Worm (Caenorhabditis elegans): ENCODE data around the gene spig-4.

The spig-4 gene

DNA sequence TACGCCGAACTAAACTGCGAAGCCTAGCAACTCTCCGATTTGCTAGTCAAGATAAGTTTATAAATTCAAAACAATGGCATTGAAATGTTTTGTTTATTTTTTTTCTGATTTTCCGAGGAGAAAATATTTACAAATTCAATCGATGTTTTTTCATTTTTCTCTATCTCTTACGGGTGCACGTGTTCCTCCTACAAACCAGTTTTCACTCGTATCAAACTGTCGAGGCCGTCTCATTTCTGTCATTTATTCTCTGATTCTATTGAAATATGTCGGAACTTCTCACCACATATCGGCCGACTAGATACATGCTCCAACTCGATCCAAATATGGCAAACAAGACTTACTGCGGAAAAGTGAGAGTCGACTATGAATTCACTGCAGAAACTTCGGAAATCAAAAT lies 24.8 kb upstream of the spig-4 start, which contains the start of gene F47B8.8:
TSS of gene F47B8.8 (plus strand) at position 257 of the 400 bp plus-strand sequence.
- TF ChIP-seq ceh-9 (tag; optimal IDR thresholded peaks at IDR 0.05) (no peak), mec-3 (tag; optimal IDR thresholded peaks at IDR 0.05; ENCODE audit: borderline replicate concordance) (no peak), fkh-10 (GFP tag; optimal IDR thresholded peaks at IDR 0.05) (no peak), ceh-6 (GFP tag; optimal IDR thresholded peaks at IDR 0.05) (no peak)

DNA sequence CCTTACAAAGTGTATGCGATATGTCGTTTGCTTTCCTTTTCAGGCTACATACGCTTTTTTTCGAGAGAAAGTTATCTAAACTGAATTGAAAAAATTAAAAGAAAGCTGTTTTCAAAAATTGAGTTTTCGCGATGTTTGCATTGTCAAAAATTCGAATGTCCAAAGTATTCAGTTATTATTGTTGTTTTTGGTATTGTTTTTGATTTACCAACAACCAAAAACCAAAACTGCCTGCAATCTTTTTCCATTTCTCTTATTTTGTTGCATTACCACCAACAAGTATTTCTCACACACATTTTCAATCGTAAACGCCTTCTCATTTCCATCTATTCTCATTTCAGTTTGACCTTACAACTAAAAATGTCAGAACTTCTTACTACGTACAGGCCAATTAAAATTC lies 22.1 kb upstream of the spig-4 start, which contains the start of gene pepm-1:
TSS of gene pepm-1 (plus strand) at position 301 of the 400 bp plus-strand sequence.
- TF ChIP-seq ceh-30 (tag; optimal IDR thresholded peaks at IDR 0.05) (no peak), pha-4 (tag; optimal IDR thresholded peaks at IDR 0.05) (no peak), hlh-6 (tag; optimal IDR thresholded peaks at IDR 0.05) (no peak)

DNA sequence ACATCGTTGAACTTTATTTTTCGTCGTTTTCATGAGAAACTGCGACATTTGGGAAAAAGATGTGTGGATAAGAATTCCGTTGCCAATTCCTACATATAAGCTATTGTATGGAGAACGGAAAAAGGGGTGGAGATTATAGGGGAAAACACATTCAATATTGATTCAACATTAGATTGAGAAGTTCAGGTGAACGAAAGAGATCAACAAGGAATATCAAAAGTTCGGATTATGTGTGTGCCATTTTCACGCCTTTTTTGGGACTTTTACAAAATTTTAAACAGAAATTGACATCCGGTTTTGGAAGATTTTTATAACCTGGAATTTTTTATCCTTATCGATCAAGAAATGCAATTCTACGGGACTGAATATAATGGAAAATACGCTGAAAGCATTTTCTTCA lies 21.1 kb upstream of the spig-4 start, which contains the start of gene F47B8.5:
TSS of gene F47B8.5 (minus strand) at position 101 of the 400 bp plus-strand sequence.
- no peak for TF ChIP-seq fax-1 (tag; optimal IDR thresholded peaks at IDR 0.05)

DNA sequence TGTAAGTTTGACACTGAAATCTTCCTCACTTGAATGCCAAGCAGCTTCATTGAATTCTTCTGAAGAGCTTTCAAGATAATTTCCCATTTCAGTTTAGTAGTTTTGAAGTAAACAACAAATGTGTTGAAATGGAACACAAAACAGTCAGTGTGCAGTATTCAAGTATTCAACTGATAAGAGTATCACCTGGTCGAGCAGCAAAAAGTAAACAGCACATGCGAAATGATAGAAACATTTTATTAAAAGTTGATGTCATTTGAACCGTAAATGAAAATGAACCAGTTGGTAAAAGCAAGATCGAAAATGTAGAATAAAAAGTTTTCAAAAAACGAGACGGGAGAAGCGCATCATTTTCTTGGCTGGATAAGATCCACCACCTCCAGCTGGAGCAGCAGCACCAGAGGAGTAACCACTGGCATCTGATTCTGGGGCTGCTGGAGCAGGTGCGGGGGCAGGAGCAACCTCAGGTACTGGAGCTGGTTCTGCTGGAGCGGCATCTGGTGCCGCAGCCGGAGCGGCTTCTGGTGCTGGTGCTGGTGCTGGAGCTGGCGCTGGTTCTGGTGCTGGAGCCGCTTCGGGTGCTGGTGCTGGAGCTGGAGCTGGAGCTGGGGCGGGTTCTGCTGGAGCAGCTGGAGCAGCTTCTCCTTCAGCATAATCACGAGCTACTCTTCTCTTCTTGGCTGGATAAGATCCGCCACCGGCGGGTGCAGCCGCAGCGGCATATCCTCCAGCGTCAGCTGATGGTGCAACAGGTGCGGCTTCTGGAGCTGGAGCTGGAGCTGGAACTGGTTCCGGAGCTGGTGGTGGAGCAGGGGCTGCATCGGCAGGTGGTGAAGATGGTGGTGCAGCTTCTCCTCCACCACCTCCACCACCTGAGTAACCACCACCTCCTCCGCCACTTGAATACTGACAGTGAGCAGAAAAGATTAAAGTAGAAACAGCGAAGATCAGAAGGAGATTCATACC lies 18.1 kb upstream of the spig-4 start, which contains the start of the genes F47B8.4 and F47B8.18:
TSS of gene F47B8.4 (minus strand) at position 172 of the 966 bp plus-strand sequence.
TSS of gene F47B8.18 (minus strand) at position 963 of the 966 bp plus-strand sequence.
- TF ChIP-seq tbx-2 (tag; optimal IDR thresholded peaks at IDR 0.05), result no peak
- peak; percentile 42 for TF ChIP-seq elt-4 (tag; optimal IDR thresholded peaks at IDR 0.05)
- peak; percentile 4 for TF ChIP-seq pag-3 (tag; optimal IDR thresholded peaks at IDR 0.05; ENCODE audit: borderline replicate concordance)
- no peak for TF ChIP-seq ceh-30 (tag; optimal IDR thresholded peaks at IDR 0.05)

DNA sequence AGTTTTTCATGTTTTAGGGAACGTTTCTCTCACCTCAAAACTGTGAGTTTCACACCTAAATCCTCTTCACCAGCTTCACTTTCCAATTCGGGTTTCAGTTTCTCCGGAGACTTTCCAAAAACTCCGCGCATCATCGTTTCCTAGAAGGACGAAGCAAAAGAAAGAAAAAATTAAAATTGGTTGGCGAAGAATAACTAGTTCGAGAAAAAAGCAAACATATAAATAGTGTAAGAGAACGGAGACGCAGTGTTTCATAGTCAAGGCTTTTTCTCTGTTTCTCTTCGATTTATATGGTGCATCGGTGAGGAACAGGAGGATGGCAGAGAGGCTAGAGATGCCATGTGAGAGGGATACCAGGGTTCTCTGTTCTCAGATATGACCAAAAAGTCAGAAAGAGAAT lies 16.1 kb upstream of the spig-4 start, which contains the start of gene F47B8.3:
TSS of gene F47B8.3 (minus strand) at position 261 of the 400 bp plus-strand sequence.
- no peak for TF ChIP-seq hlh-15 (tag; optimal IDR thresholded peaks at IDR 0.05)
- TF ChIP-seq nfya-1 (tag; optimal IDR thresholded peaks at IDR 0.05), result peak; percentile 13

DNA sequence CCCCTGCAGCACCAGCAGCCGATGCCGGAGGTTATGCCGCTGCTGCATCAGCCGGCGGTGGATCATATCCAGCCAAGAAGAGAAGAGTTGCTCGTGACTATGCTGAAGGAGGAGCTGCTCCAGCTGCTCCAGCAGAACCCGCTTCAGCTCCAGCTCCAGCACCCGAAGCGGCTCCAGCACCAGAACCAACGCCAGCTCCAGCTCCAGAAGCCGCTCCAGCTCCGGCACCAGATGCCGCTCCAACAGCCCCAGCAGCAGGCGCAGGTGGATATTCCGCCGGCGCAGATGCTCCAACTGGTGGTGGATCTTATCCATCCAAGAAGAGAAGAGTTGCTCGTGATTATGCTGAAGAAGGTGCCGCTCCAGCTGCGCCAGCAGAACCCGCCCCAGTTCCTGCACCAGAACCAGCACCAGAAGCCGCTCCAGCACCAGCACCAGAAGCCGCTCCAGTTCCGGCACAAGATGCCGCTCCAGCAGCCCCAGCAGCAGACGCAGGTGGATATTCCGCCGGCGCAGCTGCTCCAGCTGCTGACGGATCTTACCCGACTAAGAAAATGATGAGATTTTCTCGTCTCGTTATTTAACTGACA lies 14.2 kb upstream of the spig-4 start:
- TF ChIP-seq pat-9 (tag; optimal IDR thresholded peaks at IDR 0.05) (no peak), zip-5 (tag; optimal IDR thresholded peaks at IDR 0.05) (no peak), pros-1 (tag; optimal IDR thresholded peaks at IDR 0.05) (no peak), tbx-2 (tag; optimal IDR thresholded peaks at IDR 0.05) (no peak), ceh-14 (tag; optimal IDR thresholded peaks at IDR 0.05) (no peak), ceh-45 (GFP tag; IDR thresholded peaks at IDR 0.05) (no peak), nfya-1 (tag; optimal IDR thresholded peaks at IDR 0.05) (no peak), ztf-16 (tag; optimal IDR thresholded peaks at IDR 0.05) (no peak), ceh-9 (tag; optimal IDR thresholded peaks at IDR 0.05) (peak; percentile 28), elt-4 (tag; optimal IDR thresholded peaks at IDR 0.05) (peak; percentile 78), unc-55 (GFP tag; optimal IDR thresholded peaks at IDR 0.05) (no peak), lim-6 (tag; optimal IDR thresholded peaks at IDR 0.05) (no peak), K02D7.2 (tag; optimal IDR thresholded peaks at IDR 0.05) (no peak), rnt-1 (tag; optimal IDR thresholded peaks at IDR 0.05) (no peak), odd-2 (tag; optimal IDR thresholded peaks at IDR 0.05) (no peak)

DNA sequence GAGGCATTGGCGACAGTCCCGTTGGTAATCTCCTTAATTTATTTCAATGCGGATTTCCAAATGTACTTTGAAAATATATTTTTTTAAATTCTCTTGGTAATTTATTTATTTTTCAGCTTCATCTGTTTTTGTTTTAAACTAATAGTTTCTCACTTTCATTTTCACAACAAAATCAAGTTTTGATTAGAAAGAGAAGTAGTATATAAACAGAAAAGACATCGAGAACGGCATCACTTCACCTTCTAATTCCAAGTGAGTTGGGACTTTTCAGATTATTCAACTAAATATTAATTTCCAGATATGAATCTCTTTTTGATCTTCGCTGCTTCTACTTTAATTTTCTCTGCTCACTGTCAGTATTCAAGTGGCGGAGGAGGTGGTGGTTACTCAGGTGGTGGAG lies 13.6 kb upstream of the spig-4 start, which contains the start of gene F47B8.14:
TSS of gene F47B8.14 (plus strand) at position 301 of the 400 bp plus-strand sequence.
- TF ChIP-seq eyg-1 (tag; optimal IDR thresholded peaks at IDR 0.05) (no peak), fkh-6 (tag; optimal IDR thresholded peaks at IDR 0.05) (no peak), fax-1 (tag; optimal IDR thresholded peaks at IDR 0.05) (no peak), sox-4 (tag; optimal IDR thresholded peaks at IDR 0.05) (no peak), mec-3 (tag; optimal IDR thresholded peaks at IDR 0.05; ENCODE audit: borderline replicate concordance) (no peak), madf-2 (tag; optimal IDR thresholded peaks at IDR 0.05) (no peak), ref-2 (tag; optimal IDR thresholded peaks at IDR 0.05) (no peak), tbx-2 (tag; optimal IDR thresholded peaks at IDR 0.05) (no peak), ceh-19 (GFP tag; optimal IDR thresholded peaks at IDR 0.05) (no peak), tbx-7 (tag; optimal IDR thresholded peaks at IDR 0.05) (no peak), sox-2 (GFP tag; IDR thresholded peaks at IDR 0.05) (no peak), ceh-30 (tag; optimal IDR thresholded peaks at IDR 0.05) (no peak), hlh-6 (tag; optimal IDR thresholded peaks at IDR 0.05) (no peak)

All from whole organism, late embryonic.